Worm (Caenorhabditis elegans): ENCODE data around the gene C05G5.2.

C05G5.2 gene

DNA sequence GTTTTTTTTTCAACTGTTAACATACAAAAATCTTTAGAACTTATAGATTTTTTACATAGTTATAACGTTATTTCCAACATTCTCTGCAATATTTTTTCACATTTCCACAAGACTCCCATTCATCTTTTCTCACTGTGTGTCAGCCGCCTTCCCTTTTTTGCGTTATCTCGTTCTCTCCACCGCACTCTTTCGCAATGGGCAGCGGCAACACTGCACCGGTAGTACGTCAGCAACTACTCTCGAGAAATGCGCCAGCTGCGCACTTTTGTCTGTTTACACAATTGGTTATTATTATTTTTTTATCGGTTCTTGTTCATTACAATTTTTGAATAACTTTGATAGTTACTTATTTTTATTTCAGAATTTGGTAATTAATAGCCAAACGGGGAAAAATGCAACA, at the start of gene C05G5.2:
TSS of gene C05G5.2 (plus strand) at position 356 of the 400 bp plus-strand sequence.
- TF ChIP-seq unc-62 (GFP tag; optimal IDR thresholded peaks at IDR 0.05) = no peak

DNA sequence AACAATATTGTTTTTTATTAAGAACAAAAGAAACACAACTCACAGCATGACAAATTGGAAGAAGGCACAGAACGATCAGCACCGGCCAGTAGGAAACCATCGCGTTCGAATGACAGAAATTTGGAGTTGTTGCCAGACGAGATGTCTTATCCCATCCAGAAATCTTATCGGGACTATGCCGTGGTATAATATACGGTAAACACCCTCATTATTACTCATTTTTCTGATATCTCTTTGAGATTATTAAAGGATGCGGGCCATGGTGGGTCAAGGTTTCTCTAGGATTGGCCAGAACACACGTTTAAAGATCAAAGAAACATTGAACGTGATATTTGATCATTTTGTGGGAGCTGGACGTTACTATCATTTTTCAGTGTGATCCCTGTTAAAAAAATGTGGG, 47.2 kb upstream of the C05G5.2 start, which contains the start of gene hch-1:
TSS of gene hch-1 (minus strand) at position 112 of the 400 bp plus-strand sequence.
- TF ChIP-seq unc-62 (GFP tag; optimal IDR thresholded peaks at IDR 0.05) = no peak

- TF ChIP-seq unc-62 (GFP tag; optimal IDR thresholded peaks at IDR 0.05) = no peak
Measured at ce11 chrX:14701490-14701889, 45.6 kb upstream of the C05G5.2 start, which contains the start of gene F40E10.5. Gene F40E10.5, plus strand, starts transcription at chrX:14701790.

ce11 chrX:14704933-14705332, 42.2 kb upstream of the C05G5.2 start:
- TF ChIP-seq unc-62 (GFP tag; optimal IDR thresholded peaks at IDR 0.05) = no peak

DNA sequence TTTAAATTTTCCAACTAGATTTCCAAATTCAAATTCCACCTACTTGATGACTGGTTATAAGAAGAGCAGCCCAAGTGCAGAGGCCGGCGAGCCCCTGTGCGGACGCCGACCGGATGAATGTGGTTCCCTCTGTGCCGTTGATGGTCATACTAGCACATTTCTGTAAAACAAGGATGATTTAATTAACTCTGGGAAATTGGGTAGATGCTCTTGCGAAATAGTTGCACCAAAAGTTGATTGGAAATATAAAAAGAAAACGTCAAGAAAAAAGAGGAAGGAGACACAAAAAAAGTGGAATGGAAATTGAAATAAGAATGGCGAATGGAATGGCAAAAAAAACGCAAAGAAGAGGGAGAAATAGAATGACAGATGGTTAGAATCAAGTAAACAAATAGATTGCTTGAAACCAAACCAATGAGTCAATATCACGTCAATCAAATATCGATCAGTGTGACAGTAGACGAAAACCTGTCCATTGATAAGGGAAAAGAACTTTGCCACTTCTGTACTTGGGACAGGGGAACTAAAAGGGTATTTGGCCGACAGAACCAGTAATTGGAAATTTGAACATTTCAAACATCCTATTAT, 40.3 kb upstream of the C05G5.2 start, which contains the start of gene tmem-184:
TSS of gene tmem-184 (minus strand) at position 164 of the 588 bp plus-strand sequence.
- TF ChIP-seq unc-62 (GFP tag; optimal IDR thresholded peaks at IDR 0.05) = no peak

DNA sequence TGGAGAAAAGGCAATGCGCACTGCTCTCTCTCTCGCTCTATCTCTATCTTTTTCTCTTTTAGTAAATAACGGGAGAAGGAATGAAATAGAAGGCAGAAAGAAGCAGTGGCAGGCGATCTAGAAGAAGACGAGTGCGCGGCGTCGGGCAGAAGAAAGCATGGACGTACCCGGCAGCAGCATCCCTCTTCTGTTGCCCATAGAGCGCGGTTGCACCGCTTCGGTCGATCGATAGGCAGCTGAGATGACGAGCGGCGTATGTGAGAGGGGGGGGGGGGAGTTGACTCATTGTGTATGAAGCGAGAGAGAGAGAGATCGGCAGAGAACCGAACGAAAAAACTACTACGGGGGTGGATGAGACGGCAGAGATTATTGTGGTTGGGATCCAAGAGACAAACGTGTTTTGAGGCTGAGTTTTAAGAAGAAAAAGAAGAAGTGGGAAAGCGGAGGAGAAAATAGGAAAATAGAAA, 38.9 kb upstream of the C05G5.2 start:
- TF ChIP-seq unc-62 (GFP tag; optimal IDR thresholded peaks at IDR 0.05) = no peak

- no peak for TF ChIP-seq unc-62 (GFP tag; optimal IDR thresholded peaks at IDR 0.05)
Measured at ce11 chrX:14709591-14709990, 37.5 kb upstream of the C05G5.2 start.

- no peak for TF ChIP-seq unc-62 (GFP tag; optimal IDR thresholded peaks at IDR 0.05)
Measured at ce11 chrX:14711168-14711629, 35.9 kb upstream of the C05G5.2 start, which contains the start of gene atrn-1. Gene atrn-1, plus strand, starts transcription at chrX:14711579.

ce11 chrX:14715459-14715858, 31.6 kb upstream of the C05G5.2 start:
- no peak for TF ChIP-seq unc-62 (GFP tag; optimal IDR thresholded peaks at IDR 0.05)

- TF ChIP-seq unc-62 (GFP tag; optimal IDR thresholded peaks at IDR 0.05) = no peak
Measured at ce11 chrX:14717782-14718181, 29.3 kb upstream of the C05G5.2 start.

DNA sequence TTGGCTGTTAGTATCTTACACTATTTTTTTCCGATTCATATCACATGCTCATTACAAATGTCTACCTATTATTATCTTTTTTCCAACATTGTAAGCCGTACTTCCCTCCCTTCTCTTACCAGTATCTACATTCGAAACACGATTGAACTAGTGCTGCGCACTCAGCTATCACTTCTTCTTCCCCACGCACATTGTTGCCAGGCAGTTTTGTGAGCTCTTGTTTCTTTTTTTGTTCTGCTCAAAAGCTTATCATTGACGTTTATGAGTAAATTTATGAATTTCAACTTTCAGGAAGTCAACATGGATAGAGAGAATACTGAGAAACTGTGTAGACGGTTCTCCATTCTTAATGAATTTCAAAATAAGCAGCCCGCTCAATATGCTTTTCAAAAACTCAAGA, 26.0 kb upstream of the C05G5.2 start, which contains the start of gene F33C8.2:
TSS of gene F33C8.2 (plus strand) at position 301 of the 400 bp plus-strand sequence.
- no peak for TF ChIP-seq unc-62 (GFP tag; optimal IDR thresholded peaks at IDR 0.05)

DNA sequence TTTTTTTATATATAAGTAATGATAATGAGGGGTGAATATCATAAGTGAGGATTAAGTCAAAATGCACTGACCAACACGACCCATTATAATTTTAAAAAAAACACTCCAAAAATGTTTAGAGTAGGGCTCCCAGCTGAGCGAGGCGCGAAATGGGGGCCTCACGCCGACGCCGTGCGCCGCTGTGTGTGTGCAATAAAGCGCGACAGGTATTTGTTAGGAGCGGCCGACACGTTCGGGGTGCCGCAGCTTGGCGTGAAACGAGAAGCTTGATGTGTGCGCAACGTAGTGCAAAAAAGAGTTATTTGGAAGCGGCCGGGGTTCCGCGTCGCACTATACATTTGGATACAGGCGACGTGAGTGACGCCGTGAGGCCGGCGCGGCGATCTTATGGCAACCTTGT, 22.2 kb upstream of the C05G5.2 start:
- TF ChIP-seq unc-62 (GFP tag; optimal IDR thresholded peaks at IDR 0.05) = no peak

DNA sequence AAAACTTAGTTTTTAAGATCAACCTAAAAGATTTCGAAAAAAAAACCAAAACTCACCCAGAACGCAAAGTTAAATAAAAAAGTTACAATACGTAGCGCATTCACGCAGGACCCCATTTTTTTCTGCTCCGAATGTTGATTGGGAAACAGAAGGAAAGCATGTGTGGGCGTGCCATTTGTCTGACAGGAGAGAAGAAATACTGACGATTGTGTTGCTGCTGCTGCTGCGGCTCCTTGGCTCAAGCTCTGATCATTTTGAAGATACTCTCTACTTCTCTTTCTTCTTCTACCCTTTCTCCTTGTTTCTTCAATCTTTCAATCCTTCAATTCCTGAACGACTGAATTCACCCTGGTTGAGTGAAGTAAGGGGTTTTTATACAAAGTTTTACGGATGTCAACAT, 17.8 kb upstream of the C05G5.2 start, which contains the start of gene tsp-8:
TSS of gene tsp-8 (minus strand) at position 185 of the 400 bp plus-strand sequence.
- TF ChIP-seq unc-62 (GFP tag; optimal IDR thresholded peaks at IDR 0.05) = no peak

DNA sequence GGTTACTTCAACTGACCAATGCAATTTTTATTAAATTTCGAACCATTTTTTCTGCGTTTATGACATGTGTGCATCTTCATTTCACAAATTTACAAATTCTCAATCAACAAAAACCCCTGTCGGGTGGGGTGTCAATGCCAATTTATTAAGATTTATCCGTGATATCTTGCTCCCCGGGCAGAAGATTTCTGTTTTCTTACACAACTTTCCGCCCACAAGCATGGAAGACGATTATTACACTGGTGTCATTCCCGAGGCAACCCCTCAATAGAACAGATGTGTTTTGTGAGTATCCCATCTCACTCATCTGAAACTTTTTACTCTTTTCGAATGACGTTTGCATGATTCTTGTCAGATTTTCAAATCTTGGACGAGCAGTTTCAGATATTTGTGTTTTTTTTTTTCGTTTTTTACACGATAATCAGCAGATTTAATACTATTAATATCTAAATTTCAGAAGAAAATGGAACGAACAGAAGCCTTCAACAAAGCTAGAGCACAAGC, 15.2 kb upstream of the C05G5.2 start, which contains the start of gene F33C8.4:
TSS of gene F33C8.4 (plus strand) at position 454 of the 504 bp plus-strand sequence.
- TF ChIP-seq unc-62 (GFP tag; optimal IDR thresholded peaks at IDR 0.05) = no peak

DNA sequence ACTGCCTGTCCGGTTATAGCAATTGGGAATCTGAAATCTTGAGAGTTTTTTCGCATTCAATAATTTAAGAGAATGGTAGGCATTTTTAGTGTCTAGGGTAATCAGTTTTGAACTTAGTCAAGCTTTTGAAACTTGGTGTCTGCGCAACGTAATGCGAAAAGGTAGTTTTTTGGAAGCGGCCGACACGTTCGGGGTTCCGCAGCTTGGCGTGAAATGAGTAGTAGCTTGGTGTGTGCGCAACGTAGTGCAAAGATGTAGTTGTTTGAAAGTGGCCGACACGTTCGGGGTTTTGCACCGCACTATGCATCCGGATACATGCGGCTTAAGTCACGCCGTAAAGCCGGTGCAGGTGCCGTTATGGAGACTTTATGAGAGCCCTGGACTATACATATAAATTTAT, 10.9 kb upstream of the C05G5.2 start:
- TF ChIP-seq unc-62 (GFP tag; optimal IDR thresholded peaks at IDR 0.05) = no peak

ce11 chrX:14736955-14737621, 10.0 kb upstream of the C05G5.2 start:
- no peak for TF ChIP-seq unc-62 (GFP tag; optimal IDR thresholded peaks at IDR 0.05)
